Worm (Caenorhabditis elegans) whole organism, L4/young adult: Measurements from ENCODE around the gene irld-40.

Source experiments
- dao-5 ChIP-seq: sonication (generic microtip); optimal IDR thresholded peaks from 2 replicates; lab custom pipeline; 2016; ENCODE audit warnings: missing genotype, missing genetic modification characterization, moderate library complexity, missing compliant biosample characterization
- him-1 ChIP-seq: sonication (generic microtip); optimal IDR thresholded peaks from 2 replicates; lab custom pipeline; 2016; ENCODE audit warnings: missing genotype, missing genetic modification reagents, missing genetic modification characterization, missing compliant biosample characterization

- TF ChIP-seq him-1 (tag; lab: Kevin White, UChicago) (no peak), dao-5 (tag; lab: Kevin White, UChicago) (no peak)
These were observed 15.9 kb downstream of the irld-40 start, which contains the start of gene srw-98 for ce11 chrV:1678228-1678627.
